Worm (Caenorhabditis elegans): ENCODE data around the gene pes-1.
"Not testable (repeated sequence)": the region's sequence is repeated elsewhere in the genome, so short reads cannot be mapped to it uniquely, and the experiment has no call there.

Gene pes-1

DNA sequence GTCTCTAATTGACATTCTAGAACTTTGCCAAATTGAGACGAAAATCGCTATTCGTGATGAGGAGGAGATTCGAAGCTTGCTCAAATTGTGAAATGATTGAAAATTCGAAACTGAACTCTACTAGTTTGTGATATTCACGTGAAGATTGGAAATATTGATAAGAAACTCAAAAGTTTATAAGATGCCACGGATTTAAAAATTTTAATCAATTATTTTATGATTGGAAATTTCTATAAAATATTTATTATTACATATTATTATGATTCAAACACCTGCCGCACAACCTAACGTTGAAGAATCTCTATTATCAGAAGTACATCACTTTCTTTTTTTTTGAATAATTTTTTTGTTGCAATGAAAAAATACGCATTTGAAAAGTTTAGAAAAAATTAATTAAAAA lies 14.0 kb upstream of the pes-1 start, which contains the start of gene E03H12.7:
E03H12.7 (minus strand) TSS at position 101 of the 400 bp plus-strand sequence.
- TF ChIP-seq C34F6.9 (tag; optimal IDR thresholded peaks at IDR 0.05), result no peak
- TF ChIP-seq ztf-11 (tag; optimal IDR thresholded peaks at IDR 0.05), result no peak
- no peak for TF ChIP-seq nhr-77 (tag; optimal IDR thresholded peaks at IDR 0.05)
- TF ChIP-seq nhr-11 (tag; optimal IDR thresholded peaks at IDR 0.05), result no peak

DNA sequence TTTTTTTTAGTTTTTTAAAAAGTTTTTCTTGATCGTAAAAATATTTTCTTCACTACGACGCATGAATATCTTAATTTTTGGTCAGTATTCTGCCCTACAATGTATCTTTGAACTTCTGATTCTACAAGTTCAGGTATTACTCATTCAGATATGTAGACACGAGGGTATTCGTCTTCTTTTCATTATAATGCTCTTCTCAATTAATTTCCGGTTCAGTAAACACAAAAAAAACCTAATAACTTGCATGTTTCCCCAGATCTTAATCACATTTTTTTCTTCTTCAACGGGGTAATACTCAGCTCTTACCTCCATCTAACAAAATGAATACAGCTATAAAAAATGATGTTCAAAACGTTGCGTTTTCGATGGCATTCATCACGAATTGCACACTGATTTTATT lies 10.5 kb upstream of the pes-1 start, which contains the start of gene str-162:
str-162 (plus strand) TSS at position 301 of the 400 bp plus-strand sequence.
- TF ChIP-seq nhr-129 (tag; optimal IDR thresholded peaks at IDR 0.05) (no peak), nhr-21 (tag; optimal IDR thresholded peaks at IDR 0.05) (no peak)

DNA sequence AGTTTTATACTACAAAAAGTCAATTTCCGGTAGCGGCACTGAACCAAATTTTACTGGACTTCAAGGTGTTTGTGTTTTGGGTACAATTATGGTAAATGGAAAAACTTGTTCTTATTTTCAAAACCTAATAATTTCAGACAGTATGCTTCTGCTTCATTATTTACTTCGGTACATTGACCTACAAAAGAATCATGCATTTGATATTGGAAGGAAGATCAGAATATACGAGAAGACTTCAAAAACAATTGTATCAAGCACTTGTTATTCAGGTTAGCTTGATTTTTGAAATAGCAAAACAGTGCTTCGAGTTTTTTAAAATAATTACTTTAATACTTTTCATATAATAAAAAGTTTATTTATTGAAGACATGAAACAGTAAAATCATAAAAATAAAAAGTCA lies 9.4 kb upstream of the pes-1 start:
- TF ChIP-seq mbf-1 (tag; optimal IDR thresholded peaks at IDR 0.05), result no peak

DNA sequence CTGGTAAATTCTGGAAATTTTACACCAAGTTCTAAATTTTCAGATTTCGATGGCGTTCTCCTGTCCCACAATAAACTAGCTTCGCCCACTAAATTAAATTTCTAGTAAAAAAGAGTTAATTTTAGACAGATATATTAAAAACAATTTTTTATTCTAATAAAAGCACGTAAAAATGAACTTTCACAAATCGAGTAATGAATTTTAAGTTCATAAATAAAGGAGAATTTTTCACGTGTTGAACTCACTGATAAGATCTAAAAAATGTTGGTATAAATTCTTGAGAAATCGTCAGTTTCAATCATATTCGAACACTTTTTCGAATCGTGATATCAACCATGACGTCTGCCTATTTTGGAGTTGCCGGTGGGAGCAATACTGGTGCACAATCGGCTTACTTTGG lies 6.7 kb upstream of the pes-1 start, which contains the start of gene ssq-2:
ssq-2 (plus strand) TSS at position 301 of the 400 bp plus-strand sequence.
- no peak for TF ChIP-seq crh-2 (tag; optimal IDR thresholded peaks at IDR 0.05)
- TF ChIP-seq mdl-1 (tag; optimal IDR thresholded peaks at IDR 0.05), result no peak
- no peak for TF ChIP-seq lin-13 (GFP tag; optimal IDR thresholded peaks at IDR 0.05)
- no peak for TF ChIP-seq alr-1 (tag; optimal IDR thresholded peaks at IDR 0.05)
- no peak for TF ChIP-seq nhr-11 (tag; optimal IDR thresholded peaks at IDR 0.05)
- no peak for TF ChIP-seq egl-27 (tag; optimal IDR thresholded peaks at IDR 0.05)
- no peak for TF ChIP-seq zag-1 (tag; optimal IDR thresholded peaks at IDR 0.05)
- TF ChIP-seq skn-1 (tag; optimal IDR thresholded peaks at IDR 0.05), result no peak
- TF ChIP-seq nhr-6 (tag; optimal IDR thresholded peaks at IDR 0.05), result no peak
- no peak for TF ChIP-seq snpc-4 (tag; optimal IDR thresholded peaks at IDR 0.05)
- TF ChIP-seq nhr-25 (tag; optimal IDR thresholded peaks at IDR 0.05), result no peak
- TF ChIP-seq elt-3 (tag; optimal IDR thresholded peaks at IDR 0.05), result no peak
- no peak for TF ChIP-seq unc-62 (GFP tag; optimal IDR thresholded peaks at IDR 0.05)

DNA sequence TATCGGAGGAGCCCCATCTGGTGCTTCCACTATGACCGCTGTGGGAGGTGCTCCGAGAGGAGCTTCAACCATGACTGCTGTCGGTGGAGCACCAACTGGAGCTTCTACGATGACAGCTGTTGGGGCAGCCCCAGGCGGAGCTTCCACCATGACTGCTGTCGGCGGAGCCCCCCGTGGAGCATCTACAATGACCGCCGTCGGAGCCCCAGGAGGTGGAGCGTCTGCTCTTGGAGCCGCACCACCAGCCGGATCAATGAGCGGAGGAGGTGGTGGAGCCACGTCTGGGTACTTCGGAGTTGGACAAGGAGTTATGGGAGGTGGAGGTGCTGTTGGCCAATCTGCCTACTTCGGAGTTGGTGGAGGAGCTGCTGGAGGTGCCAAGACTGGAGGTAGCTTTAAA lies 5.6 kb upstream of the pes-1 start:
- TF ChIP-seq crh-2 (tag; optimal IDR thresholded peaks at IDR 0.05) (no peak), nhr-21 (tag; optimal IDR thresholded peaks at IDR 0.05) (no peak), unc-62 (GFP tag; optimal IDR thresholded peaks at IDR 0.05) (no peak), ceh-82 (tag; optimal IDR thresholded peaks at IDR 0.05) (no peak)

DNA sequence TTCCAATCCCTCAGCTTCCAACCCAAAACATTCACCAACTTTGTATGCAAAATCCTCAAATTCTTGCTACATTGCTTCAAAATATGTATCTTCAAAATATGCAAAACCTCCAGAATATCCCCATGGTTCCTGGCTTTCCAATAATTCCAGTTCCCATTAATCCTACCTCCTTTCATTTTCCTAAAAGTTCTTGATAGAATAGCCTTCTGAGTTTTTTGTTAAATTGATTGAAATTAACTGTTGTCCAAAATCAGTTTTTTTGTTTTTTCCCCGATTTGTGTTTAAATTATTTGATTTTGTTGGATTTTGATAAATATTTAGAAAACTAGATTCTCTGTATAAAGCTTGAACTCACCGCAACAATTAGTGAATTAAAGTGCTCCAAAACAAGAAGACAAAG lies 2.6 kb downstream of the pes-1 start:
- no peak for TF ChIP-seq egl-27 (tag; optimal IDR thresholded peaks at IDR 0.05)

DNA sequence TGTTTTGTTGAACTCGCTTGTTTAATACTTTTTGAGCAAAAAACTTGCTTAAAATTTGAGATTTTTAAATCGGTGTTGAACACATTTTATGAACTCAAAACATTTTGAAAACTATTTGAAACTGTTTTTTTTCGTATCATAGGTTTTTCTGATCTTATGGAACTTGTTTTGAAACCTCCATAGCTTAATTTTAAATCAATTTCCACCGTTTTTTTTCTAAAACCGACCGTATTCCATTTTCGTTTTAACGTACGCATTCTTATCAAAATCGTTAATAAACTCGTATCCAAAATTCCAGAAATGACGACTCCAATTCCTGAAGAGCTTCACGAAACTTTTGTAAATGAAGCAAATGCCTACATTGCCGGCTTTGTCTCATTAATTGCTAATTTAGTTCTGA lies 5.8 kb downstream of the pes-1 start, which contains the start of gene srm-2:
srm-2 (plus strand) TSS at position 301 of the 400 bp plus-strand sequence.
- no peak for TF ChIP-seq ceh-16 (tag; optimal IDR thresholded peaks at IDR 0.05)

DNA sequence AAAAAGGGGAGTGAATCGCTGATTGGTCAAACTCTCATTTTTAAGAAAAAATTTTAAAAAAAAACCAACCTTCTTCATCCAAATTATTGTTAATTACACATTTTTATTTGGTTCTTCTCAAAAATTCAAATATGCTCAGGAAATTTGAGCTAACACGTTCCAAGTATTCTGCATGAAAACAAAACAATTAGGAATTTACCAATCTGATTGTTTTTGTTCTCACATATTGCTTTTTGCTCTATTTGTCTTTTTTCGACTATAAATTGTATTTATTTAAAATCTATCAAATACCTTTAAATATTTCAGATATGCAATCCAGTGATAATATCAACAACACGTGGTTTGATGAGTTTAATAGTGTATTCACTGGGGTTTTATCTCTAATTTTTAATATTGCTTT lies 9.7 kb downstream of the pes-1 start, which contains the start of gene srm-1:
srm-1 (plus strand) TSS at position 301 of the 400 bp plus-strand sequence.
- TF ChIP-seq peb-1 (tag; optimal IDR thresholded peaks at IDR 0.05) (no peak), blmp-1 (tag; optimal IDR thresholded peaks at IDR 0.05; ENCODE audit: insufficient read depth) (no peak), nhr-21 (tag; optimal IDR thresholded peaks at IDR 0.05) (no peak), nhr-11 (tag; optimal IDR thresholded peaks at IDR 0.05) (no peak), nhr-25 (tag; optimal IDR thresholded peaks at IDR 0.05) (no peak), alr-1 (tag; optimal IDR thresholded peaks at IDR 0.05) (no peak), snpc-4 (tag; optimal IDR thresholded peaks at IDR 0.05) (no peak), crh-2 (tag; optimal IDR thresholded peaks at IDR 0.05) (no peak), nhr-77 (tag; optimal IDR thresholded peaks at IDR 0.05) (no peak)

DNA sequence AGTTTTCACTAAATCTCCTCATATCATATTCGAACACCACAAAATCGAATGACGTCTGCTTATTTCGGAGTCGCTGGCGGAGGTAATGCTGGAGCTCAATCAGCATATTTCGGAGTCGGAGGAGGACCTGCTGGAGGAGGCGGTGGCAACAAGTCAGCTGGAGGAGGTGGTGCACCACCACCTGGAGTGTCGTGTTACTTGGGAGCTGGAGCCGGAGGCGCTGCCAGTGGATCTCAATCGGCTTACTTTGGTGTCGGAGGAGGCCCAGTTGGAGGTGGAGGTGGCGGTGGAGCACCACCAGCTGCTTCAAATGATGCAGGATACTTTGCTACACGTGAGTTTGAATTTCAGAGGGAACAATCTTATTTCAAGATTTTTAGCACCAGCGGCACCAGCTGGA lies 13.9 kb downstream of the pes-1 start, which contains the start of gene ssq-4:
ssq-4 (plus strand) TSS at position 19 of the 400 bp plus-strand sequence.
- TF ChIP-seq snpc-4, mdl-1, ceh-82 (tag; optimal IDR thresholded peaks at IDR 0.05): not testable (repeated sequence)

DNA sequence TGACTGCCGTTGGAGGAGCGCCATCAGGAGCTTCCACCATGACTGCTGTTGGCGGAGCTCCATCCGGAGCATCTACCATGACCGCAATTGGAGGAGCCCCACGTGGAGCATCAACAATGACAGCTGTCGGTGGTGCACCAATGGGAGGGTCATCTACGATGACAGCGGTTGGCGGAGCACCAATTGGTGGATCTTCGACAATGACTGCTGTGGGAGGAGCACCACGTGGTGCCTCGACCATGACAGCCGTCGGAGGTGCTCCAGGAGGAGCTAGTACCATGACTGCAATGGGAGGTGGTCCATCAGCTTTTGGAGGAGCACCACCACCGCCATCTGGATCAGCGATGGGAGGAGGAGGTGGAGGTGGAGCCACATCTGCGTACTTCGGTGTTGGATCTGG lies 14.5 kb downstream of the pes-1 start, which contains the start of gene T28H11.7:
T28H11.7 (minus strand) TSS at position 101 of the 400 bp plus-strand sequence.
- not testable (repeated sequence) for TF ChIP-seq elt-1 (tag; optimal IDR thresholded peaks at IDR 0.05); unc-62 (GFP tag; optimal IDR thresholded peaks at IDR 0.05); dmd-4 (tag; optimal IDR thresholded peaks at IDR 0.05)

Measured in whole organism, L2 larva.